Fruit fly (Drosophila melanogaster) whole organism, prepupa: Measurements from ENCODE around the gene CG17249.
A peak's percentile ranks its signal among the peaks of the same experiment; 100 is the strongest.

ENCODE experiments used
- Blimp-1 ChIP-seq: fragments of 200-800 bp; sonication (Bioruptor generic); optimal IDR thresholded peaks from 3 replicates; lab custom pipeline; 2017; ENCODE audit warnings: missing biosample characterization, missing genetic modification characterization, mild to moderate bottlenecking, moderate library complexity, missing genetic modification reagents
- CG10631 ChIP-seq: fragments of 200-800 bp; sonication (Bioruptor generic); optimal IDR thresholded peaks from 2 replicates; lab custom pipeline; 2016; ENCODE audit warnings: missing biosample characterization, missing genetic modification characterization
- CG10669 ChIP-seq: fragments of 200-800 bp; sonication (Bioruptor generic); optimal IDR thresholded peaks from 3 replicates; lab custom pipeline; 2018; ENCODE audit warnings: missing biosample characterization, mild to moderate bottlenecking, missing genetic modification characterization, moderate library complexity
- CG11294 ChIP-seq: fragments of 200-800 bp; sonication (Bioruptor generic); IDR thresholded peaks from 2 replicates; pipeline ENCODE4 v1.3.6; 2022; ENCODE audit warnings: missing biosample characterization, missing genetic modification characterization
- CG11762 ChIP-seq: fragments of 200-800 bp; sonication (Bioruptor generic); optimal IDR thresholded peaks from 3 replicates; lab custom pipeline; 2016; ENCODE audit warnings: missing biosample characterization, missing genetic modification characterization; ENCODE audit not compliant: insufficient read depth
- CG15336 ChIP-seq: fragments of 200-800 bp; sonication (Bioruptor generic); IDR thresholded peaks from 2 replicates; pipeline ENCODE4 v1.3.6; 2022; ENCODE audit warnings: missing biosample characterization, missing genetic modification characterization
- CG1621 ChIP-seq: fragments of 200-800 bp; sonication (Bioruptor generic); optimal IDR thresholded peaks from 3 replicates; lab custom pipeline; 2018; ENCODE audit warnings: missing biosample characterization, mild to moderate bottlenecking, missing genetic modification characterization
- CG16779 ChIP-seq: fragments of 200-800 bp; sonication (Bioruptor generic); optimal IDR thresholded peaks from 3 replicates; lab custom pipeline; 2017; ENCODE audit warnings: missing biosample characterization, mild to moderate bottlenecking, missing genetic modification characterization
- CG3032 ChIP-seq: fragments of 200-800 bp; optimal IDR thresholded peaks from 2 replicates; lab custom pipeline; 2019; ENCODE audit warnings: missing biosample characterization, mild to moderate bottlenecking, missing genetic modification characterization, moderate library complexity
- CG31627 ChIP-seq: fragments of 200-800 bp; sonication (Bioruptor generic); optimal IDR thresholded peaks from 3 replicates; lab custom pipeline; 2016; ENCODE audit warnings: missing biosample characterization, missing genetic modification characterization
- CG32006 ChIP-seq: fragments of 200-800 bp; sonication (Bioruptor generic); optimal IDR thresholded peaks from 3 replicates; lab custom pipeline; 2017; ENCODE audit warnings: missing biosample characterization, mild to moderate bottlenecking, missing genetic modification characterization
- CG34406 ChIP-seq: fragments of 200-800 bp; sonication (Bioruptor generic); optimal IDR thresholded peaks from 3 replicates; lab custom pipeline; 2016; ENCODE audit warnings: missing biosample characterization, missing genetic modification characterization
- CG3919 ChIP-seq: fragments of 200-800 bp; sonication (Bioruptor generic); optimal IDR thresholded peaks from 3 replicates; lab custom pipeline; 2016; ENCODE audit warnings: missing biosample characterization, missing genetic modification characterization
- CG6163 ChIP-seq: fragments of 200-800 bp; sonication (Bioruptor generic); IDR thresholded peaks from 3 replicates; pipeline ENCODE4 v1.3.6; 2022; ENCODE audit warnings: missing biosample characterization, missing genetic modification characterization
- CG6276 ChIP-seq: fragments of 200-800 bp; sonication (Bioruptor generic); optimal IDR thresholded peaks from 2 replicates; lab custom pipeline; 2017; ENCODE audit warnings: missing biosample characterization, mild to moderate bottlenecking, missing genetic modification characterization
- CG6792 ChIP-seq: fragments of 200-800 bp; sonication (Bioruptor generic); optimal IDR thresholded peaks from 3 replicates; lab custom pipeline; 2016; ENCODE audit warnings: missing biosample characterization, missing genetic modification characterization
- CG6854 ChIP-seq: fragments of 200-800 bp; sonication (Bioruptor generic); optimal IDR thresholded peaks from 2 replicates; lab custom pipeline; 2017; ENCODE audit warnings: missing biosample characterization, mild to moderate bottlenecking, missing genetic modification characterization
- CG7368 ChIP-seq: fragments of 200-800 bp; sonication (Bioruptor generic); optimal IDR thresholded peaks from 3 replicates; lab custom pipeline; 2016; ENCODE audit warnings: missing biosample characterization, missing genetic modification characterization
- CG8119 ChIP-seq: fragments of 200-800 bp; sonication (Bioruptor generic); IDR thresholded peaks from 3 replicates; pipeline ENCODE4 v1.3.6; 2022; ENCODE audit warnings: missing biosample characterization, missing genetic modification characterization
- CG8319 ChIP-seq: fragments of 200-800 bp; sonication (Bioruptor generic); optimal IDR thresholded peaks from 3 replicates; lab custom pipeline; 2016; ENCODE audit warnings: missing biosample characterization, missing genetic modification characterization
- CG8632 ChIP-seq: fragments of 200-800 bp; sonication (Bioruptor generic); optimal IDR thresholded peaks from 3 replicates; lab custom pipeline; 2016; ENCODE audit warnings: missing biosample characterization, missing genetic modification characterization
- CG9139 ChIP-seq: fragments of 200-800 bp; sonication (Bioruptor generic); optimal IDR thresholded peaks from 3 replicates; lab custom pipeline; 2017; ENCODE audit warnings: missing biosample characterization, mild to moderate bottlenecking, missing genetic modification characterization
- Eip75B ChIP-seq: fragments of 200-800 bp; sonication (Bioruptor generic); optimal IDR thresholded peaks from 3 replicates; lab custom pipeline; 2016; ENCODE audit warnings: missing biosample characterization, missing genetic modification characterization
- Eip93F ChIP-seq: fragments of 200-800 bp; sonication (Bioruptor generic); optimal IDR thresholded peaks from 2 replicates; lab custom pipeline; 2016; ENCODE audit warnings: missing biosample characterization, mild to moderate bottlenecking, missing genetic modification characterization
- Ets21C ChIP-seq: fragments of 200-800 bp; sonication (Bioruptor generic); optimal IDR thresholded peaks from 3 replicates; lab custom pipeline; 2016; ENCODE audit warnings: missing biosample characterization, missing genetic modification characterization
- Ets96B ChIP-seq: fragments of 200-800 bp; optimal IDR thresholded peaks from 2 replicates; lab custom pipeline; 2019; ENCODE audit warnings: missing biosample characterization, mild to moderate bottlenecking, missing genetic modification characterization, moderate library complexity
- Gug ChIP-seq: fragments of 200-800 bp; sonication (Bioruptor generic); IDR thresholded peaks from 2 replicates; pipeline ENCODE4 v1.3.6; 2022; ENCODE audit warnings: missing biosample characterization, missing genetic modification characterization
- Hr38 ChIP-seq: sonication (Bioruptor generic); optimal IDR thresholded peaks from 2 replicates; lab custom pipeline; 2016; ENCODE audit warnings: missing biosample characterization, missing genetic modification characterization
- Hr39 ChIP-seq: fragments of 200-800 bp; sonication (Bioruptor generic); optimal IDR thresholded peaks from 2 replicates; lab custom pipeline; 2016; ENCODE audit warnings: missing biosample characterization, missing genetic modification characterization
- Hr4 ChIP-seq: fragments of 200-800 bp; sonication (Bioruptor generic); optimal IDR thresholded peaks from 3 replicates; lab custom pipeline; 2016; ENCODE audit warnings: missing biosample characterization, missing genetic modification characterization
- Lpt ChIP-seq: fragments of 200-800 bp; sonication (Bioruptor generic); optimal IDR thresholded peaks from 3 replicates; lab custom pipeline; 2016; ENCODE audit warnings: missing biosample characterization, missing genetic modification characterization
- OdsH ChIP-seq: fragments of 200-800 bp; sonication (Bioruptor generic); optimal IDR thresholded peaks from 3 replicates; lab custom pipeline; 2016; ENCODE audit warnings: missing biosample characterization, missing genetic modification characterization
- Smox ChIP-seq: fragments of 200-800 bp; sonication (Bioruptor generic); optimal IDR thresholded peaks from 3 replicates; lab custom pipeline; 2016; ENCODE audit warnings: missing biosample characterization, missing genetic modification characterization
- Sox102F ChIP-seq: fragments of 200-800 bp; sonication (Bioruptor generic); optimal IDR thresholded peaks from 2 replicates; lab custom pipeline; 2016; ENCODE audit warnings: missing biosample characterization, mild to moderate bottlenecking, missing genetic modification characterization
- Sox14 ChIP-seq: fragments of 200-800 bp; sonication (Bioruptor generic); optimal IDR thresholded peaks from 3 replicates; lab custom pipeline; 2016; ENCODE audit warnings: missing biosample characterization, missing genetic modification characterization
- Sox15 ChIP-seq: fragments of 200-800 bp; sonication (Bioruptor generic); optimal IDR thresholded peaks from 3 replicates; lab custom pipeline; 2016; ENCODE audit warnings: missing biosample characterization, missing genetic modification characterization
- achi ChIP-seq: fragments of 200-800 bp; sonication (Bioruptor generic); optimal IDR thresholded peaks from 3 replicates; lab custom pipeline; 2016; ENCODE audit warnings: missing biosample characterization, missing genetic modification characterization
- cyc ChIP-seq: fragments of 200-800 bp; sonication (Bioruptor generic); optimal IDR thresholded peaks from 3 replicates; lab custom pipeline; 2016; ENCODE audit warnings: missing biosample characterization, missing genetic modification characterization
- dac ChIP-seq: fragments of 200-800 bp; sonication (Bioruptor generic); optimal IDR thresholded peaks from 2 replicates; lab custom pipeline; 2017; ENCODE audit warnings: missing biosample characterization, mild to moderate bottlenecking, missing genetic modification characterization
- dsx ChIP-seq: fragments of 200-800 bp; optimal IDR thresholded peaks from 3 replicates; lab custom pipeline; 2019; ENCODE audit warnings: missing biosample characterization, mild to moderate bottlenecking, missing genetic modification characterization, moderate library complexity; ENCODE audit not compliant: poor library complexity, severe bottlenecking
- fd59A ChIP-seq: fragments of 200-800 bp; sonication (Bioruptor generic); optimal IDR thresholded peaks from 2 replicates; lab custom pipeline; 2017; ENCODE audit warnings: missing biosample characterization, mild to moderate bottlenecking, missing genetic modification characterization, missing genetic modification reagents
- fd85E ChIP-seq: fragments of 200-800 bp; sonication (Bioruptor generic); optimal IDR thresholded peaks from 3 replicates; lab custom pipeline; 2016; ENCODE audit warnings: missing biosample characterization, missing genetic modification characterization
- fkh ChIP-seq: fragments of 200-800 bp; sonication (Bioruptor generic); optimal IDR thresholded peaks from 3 replicates; lab custom pipeline; 2017; ENCODE audit warnings: missing biosample characterization, mild to moderate bottlenecking, missing genetic modification characterization, moderate library complexity
- lz ChIP-seq: fragments of 200-800 bp; sonication (Bioruptor generic); optimal IDR thresholded peaks from 3 replicates; lab custom pipeline; 2016; ENCODE audit warnings: missing biosample characterization, missing genetic modification characterization
- net ChIP-seq: fragments of 200-800 bp; sonication (Bioruptor generic); optimal IDR thresholded peaks from 3 replicates; lab custom pipeline; 2016; ENCODE audit warnings: missing biosample characterization, missing genetic modification characterization
- pdm3 ChIP-seq: fragments of 200-800 bp; sonication (Bioruptor generic); optimal IDR thresholded peaks from 3 replicates; lab custom pipeline; 2016; ENCODE audit warnings: missing biosample characterization, missing genetic modification characterization
- salr ChIP-seq, 2 experiments: fragments of 200-800 bp; sonication (Bioruptor generic); optimal IDR thresholded peaks; 3 replicates each; lab custom pipeline; 2016 to 2018; ENCODE audit warnings: missing biosample characterization in 2 of 2, missing genetic modification characterization in 2 of 2, mild to moderate bottlenecking in 1 of 2
- spab ChIP-seq: fragments of 200-800 bp; sonication (Bioruptor generic); optimal IDR thresholded peaks from 2 replicates; lab custom pipeline; 2017; ENCODE audit warnings: missing biosample characterization, mild to moderate bottlenecking, missing genetic modification characterization, missing genetic modification reagents
- ss ChIP-seq, 2 experiments: fragments of 200-800 bp; sonication (Bioruptor generic); optimal IDR thresholded peaks; 2 replicates in 1 of 2; 3 replicates in 1 of 2; lab custom pipeline; 2017 to 2018; ENCODE audit warnings: mild to moderate bottlenecking in 2 of 2, missing biosample characterization in 2 of 2, missing genetic modification characterization in 2 of 2, moderate library complexity in 1 of 2
- svp ChIP-seq: fragments of 200-800 bp; sonication (Bioruptor generic); peaks from one replicate; lab custom pipeline; 2016; ENCODE audit warnings: missing biosample characterization, missing genetic modification characterization
- topi ChIP-seq: fragments of 200-800 bp; sonication (Bioruptor generic); optimal IDR thresholded peaks from 3 replicates; lab custom pipeline; 2016; ENCODE audit warnings: missing biosample characterization, missing genetic modification characterization
- vri ChIP-seq: fragments of 200-800 bp; sonication (Bioruptor generic); optimal IDR thresholded peaks from 3 replicates; lab custom pipeline; 2016; ENCODE audit warnings: missing biosample characterization, mild to moderate bottlenecking, missing genetic modification characterization

The CG17249 gene

DNA sequence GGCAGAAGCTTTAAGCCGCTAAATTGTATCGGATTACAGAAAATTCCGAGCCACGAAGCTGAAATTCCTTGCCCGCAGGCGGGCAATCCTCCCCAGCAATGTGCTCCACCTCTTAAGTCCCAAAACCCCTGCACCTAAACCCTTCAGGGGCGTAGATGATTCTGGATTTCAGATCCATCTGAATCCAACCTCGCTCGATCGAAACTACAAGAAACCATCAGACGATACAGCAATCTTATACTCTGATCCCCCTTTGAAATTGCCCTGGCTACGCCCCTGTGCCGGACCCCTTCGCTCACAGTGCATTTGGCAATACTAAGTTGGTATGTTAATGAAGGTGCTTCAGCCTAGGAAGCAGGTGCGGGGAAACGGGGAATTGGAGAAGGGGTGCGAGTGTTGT, 35.8 kb upstream of the CG17249 start:
- TF ChIP-seq topi (GFP tag; lab: Kevin White, UChicago) (peak; percentile 63), Ets96B (peak; percentile 73), fkh (no peak), CG7368 (GFP tag; lab: Kevin White, UChicago) (peak; percentile 46), Eip75B (peak; percentile 55), CG1621 (tag; lab: Kevin White, UChicago) (peak; percentile 59), CG6854 (GFP tag; lab: Kevin White, UChicago) (no peak), CG6163 (GFP tag; lab: Robert Waterston, UW) (peak; percentile 87), vri (GFP tag; lab: Kevin White, UChicago) (peak; percentile 40), CG16779 (tag; lab: Kevin White, UChicago) (no peak), Blimp-1 (peak; percentile 2), svp (GFP tag; lab: Kevin White, UChicago) (peak; percentile 89), CG6792 (GFP tag; lab: Kevin White, UChicago) (peak; percentile 66), CG3919 (GFP tag; lab: Kevin White, UChicago) (peak; percentile 58), pdm3 (GFP tag; lab: Kevin White, UChicago) (peak; percentile 47), Hr4 (GFP tag; lab: Kevin White, UChicago) (peak; percentile 29), Hr38 (GFP tag; lab: Kevin White, UChicago) (no peak), Gug (GFP tag; lab: Robert Waterston, UW) (peak; percentile 46; the same call in 1 of the 2 replicates), Hr39 (GFP tag; lab: Kevin White, UChicago) (peak; percentile 62), ss (GFP tag; optimal IDR thresholded peaks at IDR 0.05; lab: Kevin White, UChicago) (peak; percentile 44 to 66), OdsH (peak; percentile 49), CG11294 (0 out of 2 replicates have a peak, but pooled peaks have one; percentile 17), CG9139 (peak; percentile 62), Sox15 (peak; percentile 27), fd59A (GFP tag; lab: Kevin White, UChicago) (peak; percentile 66), cyc (GFP tag; lab: Kevin White, UChicago) (peak; percentile 62), CG32006 (GFP tag; lab: Kevin White, UChicago) (peak; percentile 36), achi (GFP tag; lab: Kevin White, UChicago) (peak; percentile 50), Sox14 (GFP tag; lab: Kevin White, UChicago) (peak; percentile 55), dsx (GFP tag; lab: Kevin White, UChicago) (peak; percentile 61), spab (peak; percentile 68), Ets21C (GFP tag; lab: Kevin White, UChicago) (peak; percentile 39), dac (no peak), CG10669 (GFP tag; lab: Kevin White, UChicago) (peak; percentile 77), CG6276 (GFP tag; lab: Kevin White, UChicago) (no peak), CG8119 (GFP tag; lab: Robert Waterston, UW) (peak; percentile 53; the same call in 1 of the 3 replicates), CG8319 (GFP tag; lab: Kevin White, UChicago) (peak; percentile 25), Lpt (GFP tag; lab: Kevin White, UChicago) (no peak), CG15336 (no peak), lz (GFP tag; lab: Kevin White, UChicago) (peak; percentile 62), Smox (GFP tag; lab: Kevin White, UChicago) (peak; percentile 63), Sox102F (GFP tag; lab: Kevin White, UChicago) (peak; percentile 41), Eip93F (GFP tag; lab: Kevin White, UChicago) (no peak), net (peak; percentile 40), CG11762 (peak; percentile 9), CG8632 (GFP tag; lab: Kevin White, UChicago) (peak; percentile 36), CG3032 (tag; lab: Kevin White, UChicago) (peak; percentile 78), fd85E (no peak), CG31627 (peak; percentile 66), CG10631 (GFP tag; lab: Kevin White, UChicago) (peak; percentile 68), CG34406 (GFP tag; lab: Kevin White, UChicago) (peak; percentile 36), salr (GFP tag; optimal IDR thresholded peaks at IDR 0.05; lab: Kevin White, UChicago) (peak; percentile 30 to 41)
